Worm (Caenorhabditis elegans): ENCODE results near the gene R13A5.10.

R13A5.10 gene

ce11 chrIII:7571726-7572125 lies 11.1 kb downstream of the R13A5.10 start:
- TF ChIP-seq lsy-2 (tag; optimal IDR thresholded peaks at IDR 0.05) (peak in 1 of 2 experiments; percentile 22), fkh-10 (GFP tag; optimal IDR thresholded peaks at IDR 0.05) (no peak)

DNA sequence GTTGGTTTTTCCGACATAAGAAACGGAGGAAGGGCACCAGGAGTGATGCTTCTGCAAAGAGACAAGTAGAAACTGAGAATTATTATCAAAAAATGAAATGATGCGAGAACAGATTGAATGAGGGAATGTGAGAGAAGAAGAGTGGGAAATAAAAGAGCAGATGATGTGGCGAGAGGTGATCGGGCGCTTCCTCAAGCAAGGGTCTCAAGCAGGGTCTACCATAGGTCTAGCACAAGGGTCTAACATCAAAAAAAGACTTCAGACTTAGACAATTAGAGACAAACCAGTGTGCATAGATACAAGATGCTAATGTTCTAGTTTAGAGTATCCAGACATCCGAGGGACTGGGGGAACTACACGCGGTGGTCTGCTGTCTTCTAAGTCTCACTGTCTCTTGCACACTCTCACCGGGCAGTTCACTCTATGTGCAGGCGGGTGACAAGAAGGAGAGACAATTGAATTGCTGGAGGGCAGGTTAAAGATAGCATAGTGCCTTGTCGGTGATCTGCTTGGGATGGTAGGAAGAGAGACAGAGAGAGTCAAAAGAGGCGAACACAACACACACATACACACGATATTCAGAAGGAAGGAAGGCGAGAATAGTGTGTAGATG lies 12.6 kb downstream of the R13A5.10 start, which contains the start of gene R13A5.7:
TSS of gene R13A5.7 (minus strand) at position 51 of the 613 bp plus-strand sequence.
- TF ChIP-seq snu-23 (GFP tag; optimal IDR thresholded peaks at IDR 0.05) (peak; percentile 82), vab-15 (tag; optimal IDR thresholded peaks at IDR 0.05) (no peak), ceh-82 (tag; optimal IDR thresholded peaks at IDR 0.05) (peak; percentile 64 to 80 (median 68)), mef-2 (tag; optimal IDR thresholded peaks at IDR 0.05) (no peak), nhr-76 (tag; optimal IDR thresholded peaks at IDR 0.05) (no peak), lsy-2 (tag; optimal IDR thresholded peaks at IDR 0.05) (peak; percentile 68 to 86), nhr-19 (GFP tag; conservative IDR thresholded peaks at IDR 0.05) (peak; percentile 73), hpl-2 (GFP tag; optimal IDR thresholded peaks at IDR 0.05) (no peak), zip-4 (GFP tag; optimal IDR thresholded peaks at IDR 0.05) (peak; percentile 12), ztf-4 (tag; optimal IDR thresholded peaks at IDR 0.05) (peak; percentile 32), xbp-1 (tag; optimal IDR thresholded peaks at IDR 0.05) (peak; percentile 85), efl-1 (optimal IDR thresholded peaks at IDR 0.05) (peak; percentile 70 to 79), efl-1 (GFP tag; optimal IDR thresholded peaks at IDR 0.05 in 1 of 2) (peak; percentile 47 to 93), swsn-7 (tag; optimal IDR thresholded peaks at IDR 0.05) (peak; percentile 83), nhr-84 (tag; optimal IDR thresholded peaks at IDR 0.05) (no peak), dpl-1 (GFP tag; optimal IDR thresholded peaks at IDR 0.05) (peak; percentile 38 to 62 (median 43)), jun-1 (tag; optimal IDR thresholded peaks at IDR 0.05) (peak; percentile 75), elt-3 (tag; optimal IDR thresholded peaks at IDR 0.05) (peak in 1 of 6 experiments; percentile 20), pag-3 (tag; optimal IDR thresholded peaks at IDR 0.05; ENCODE audit: borderline replicate concordance, insufficient read depth) (no peak), C16A3.4 (tag; optimal IDR thresholded peaks at IDR 0.05) (peak; percentile 33), nhr-12 (tag; optimal IDR thresholded peaks at IDR 0.05) (no peak), unc-30 (tag; optimal IDR thresholded peaks at IDR 0.05) (no peak), hlh-17 (GFP tag; optimal IDR thresholded peaks at IDR 0.05; ENCODE audit: borderline replicate concordance) (no peak), nhr-237 (tag; optimal IDR thresholded peaks at IDR 0.05) (peak; percentile 67), nhr-77 (tag; optimal IDR thresholded peaks at IDR 0.05) (peak; percentile 73), fkh-8 (tag; optimal IDR thresholded peaks at IDR 0.05) (peak; percentile 87), Y116A8C.19 (tag; optimal IDR thresholded peaks at IDR 0.05; ENCODE audit: borderline replicate concordance) (no peak), isw-1 (GFP tag; IDR thresholded peaks at IDR 0.05) (peak; percentile 38), lin-15B (tag; optimal IDR thresholded peaks at IDR 0.05) (peak; percentile 31), hlh-4 (tag; optimal IDR thresholded peaks at IDR 0.05) (no peak), egl-13 (tag; optimal IDR thresholded peaks at IDR 0.05) (peak; percentile 40), alr-1 (tag; optimal IDR thresholded peaks at IDR 0.05; ENCODE audit: borderline replicate concordance) (no peak), rnt-1 (tag; optimal IDR thresholded peaks at IDR 0.05) (peak; percentile 76), lin-35 (GFP tag; optimal IDR thresholded peaks at IDR 0.05) (peak; percentile 66 to 80), ceh-90 (tag; optimal IDR thresholded peaks at IDR 0.05) (no peak), ceh-63 (GFP tag; optimal IDR thresholded peaks at IDR 0.05) (no peak), lin-13 (GFP tag; optimal IDR thresholded peaks at IDR 0.05) (peak; percentile 36), zag-1 (tag; optimal IDR thresholded peaks at IDR 0.05) (no peak), nhr-20 (tag; optimal IDR thresholded peaks at IDR 0.05) (peak; percentile 83), sup-37 (GFP tag; optimal IDR thresholded peaks at IDR 0.05) (no peak), nhr-11 (tag; optimal IDR thresholded peaks at IDR 0.05) (peak; percentile 61), nhr-90 (tag; optimal IDR thresholded peaks at IDR 0.05; ENCODE audit: poor library complexity) (peak; percentile 59), mdl-1 (tag; optimal IDR thresholded peaks at IDR 0.05) (peak in 1 of 2 experiments; percentile 89), sptf-1 (tag; optimal IDR thresholded peaks at IDR 0.05) (no peak), tlp-1 (tag; optimal IDR thresholded peaks at IDR 0.05) (no peak), grh-1 (GFP tag; IDR thresholded peaks at IDR 0.05) (no peak), mep-1 (tag; optimal IDR thresholded peaks at IDR 0.05) (peak; percentile 84), ets-5 (GFP tag; IDR thresholded peaks at IDR 0.05) (no peak), C04F5.9 (tag; optimal IDR thresholded peaks at IDR 0.05) (peak; percentile 4)

Measured in whole organism, L1 larva.